Fruit fly (Drosophila melanogaster) whole organism, prepupa: ENCODE results near the gene Ald1.
A peak's percentile ranks its signal among the peaks of the same experiment; 100 is the strongest.

ENCODE experiments used
- CG10631 ChIP-seq: fragments of 200-800 bp; sonication (Bioruptor generic); optimal IDR thresholded peaks from 2 replicates; lab custom pipeline; 2016; ENCODE audit warnings: missing biosample characterization, missing genetic modification characterization
- CG10669 ChIP-seq: fragments of 200-800 bp; sonication (Bioruptor generic); optimal IDR thresholded peaks from 3 replicates; lab custom pipeline; 2018; ENCODE audit warnings: missing biosample characterization, mild to moderate bottlenecking, missing genetic modification characterization, moderate library complexity
- CG11294 ChIP-seq: fragments of 200-800 bp; sonication (Bioruptor generic); IDR thresholded peaks from 2 replicates; pipeline ENCODE4 v1.3.6; 2022; ENCODE audit warnings: missing biosample characterization, missing genetic modification characterization
- CG11902 ChIP-seq: fragments of 200-800 bp; sonication (Bioruptor generic); optimal IDR thresholded peaks from 3 replicates; lab custom pipeline; 2016; ENCODE audit warnings: missing biosample characterization, missing genetic modification characterization
- CG1621 ChIP-seq: fragments of 200-800 bp; sonication (Bioruptor generic); optimal IDR thresholded peaks from 3 replicates; lab custom pipeline; 2018; ENCODE audit warnings: missing biosample characterization, mild to moderate bottlenecking, missing genetic modification characterization
- CG31627 ChIP-seq: fragments of 200-800 bp; sonication (Bioruptor generic); optimal IDR thresholded peaks from 3 replicates; lab custom pipeline; 2016; ENCODE audit warnings: missing biosample characterization, missing genetic modification characterization
- CG32006 ChIP-seq: fragments of 200-800 bp; sonication (Bioruptor generic); optimal IDR thresholded peaks from 3 replicates; lab custom pipeline; 2017; ENCODE audit warnings: missing biosample characterization, mild to moderate bottlenecking, missing genetic modification characterization
- CG34406 ChIP-seq: fragments of 200-800 bp; sonication (Bioruptor generic); optimal IDR thresholded peaks from 3 replicates; lab custom pipeline; 2016; ENCODE audit warnings: missing biosample characterization, missing genetic modification characterization
- CG3919 ChIP-seq: fragments of 200-800 bp; sonication (Bioruptor generic); optimal IDR thresholded peaks from 3 replicates; lab custom pipeline; 2016; ENCODE audit warnings: missing biosample characterization, missing genetic modification characterization
- CG4318 ChIP-seq: fragments of 200-800 bp; sonication (Bioruptor generic); optimal IDR thresholded peaks from 3 replicates; lab custom pipeline; 2017; ENCODE audit warnings: missing biosample characterization, mild to moderate bottlenecking, missing genetic modification characterization
- CG6163 ChIP-seq: fragments of 200-800 bp; sonication (Bioruptor generic); IDR thresholded peaks from 3 replicates; pipeline ENCODE4 v1.3.6; 2022; ENCODE audit warnings: missing biosample characterization, missing genetic modification characterization
- CG6276 ChIP-seq: fragments of 200-800 bp; sonication (Bioruptor generic); optimal IDR thresholded peaks from 2 replicates; lab custom pipeline; 2017; ENCODE audit warnings: missing biosample characterization, mild to moderate bottlenecking, missing genetic modification characterization
- CG6792 ChIP-seq: fragments of 200-800 bp; sonication (Bioruptor generic); optimal IDR thresholded peaks from 3 replicates; lab custom pipeline; 2016; ENCODE audit warnings: missing biosample characterization, missing genetic modification characterization
- CG6854 ChIP-seq: fragments of 200-800 bp; sonication (Bioruptor generic); optimal IDR thresholded peaks from 2 replicates; lab custom pipeline; 2017; ENCODE audit warnings: missing biosample characterization, mild to moderate bottlenecking, missing genetic modification characterization
- CG7368 ChIP-seq: fragments of 200-800 bp; sonication (Bioruptor generic); optimal IDR thresholded peaks from 3 replicates; lab custom pipeline; 2016; ENCODE audit warnings: missing biosample characterization, missing genetic modification characterization
- CG8119 ChIP-seq: fragments of 200-800 bp; sonication (Bioruptor generic); IDR thresholded peaks from 3 replicates; pipeline ENCODE4 v1.3.6; 2022; ENCODE audit warnings: missing biosample characterization, missing genetic modification characterization
- CG8319 ChIP-seq: fragments of 200-800 bp; sonication (Bioruptor generic); optimal IDR thresholded peaks from 3 replicates; lab custom pipeline; 2016; ENCODE audit warnings: missing biosample characterization, missing genetic modification characterization
- CG8632 ChIP-seq: fragments of 200-800 bp; sonication (Bioruptor generic); optimal IDR thresholded peaks from 3 replicates; lab custom pipeline; 2016; ENCODE audit warnings: missing biosample characterization, missing genetic modification characterization
- CG9139 ChIP-seq: fragments of 200-800 bp; sonication (Bioruptor generic); optimal IDR thresholded peaks from 3 replicates; lab custom pipeline; 2017; ENCODE audit warnings: missing biosample characterization, mild to moderate bottlenecking, missing genetic modification characterization
- Eip75B ChIP-seq: fragments of 200-800 bp; sonication (Bioruptor generic); optimal IDR thresholded peaks from 3 replicates; lab custom pipeline; 2016; ENCODE audit warnings: missing biosample characterization, missing genetic modification characterization
- Eip78C ChIP-seq: fragments of 200-800 bp; sonication (Bioruptor generic); peaks from one replicate; lab custom pipeline; 2016; ENCODE audit warnings: missing biosample characterization, missing genetic modification characterization
- Ets21C ChIP-seq: fragments of 200-800 bp; sonication (Bioruptor generic); optimal IDR thresholded peaks from 3 replicates; lab custom pipeline; 2016; ENCODE audit warnings: missing biosample characterization, missing genetic modification characterization
- Gug ChIP-seq: fragments of 200-800 bp; sonication (Bioruptor generic); IDR thresholded peaks from 2 replicates; pipeline ENCODE4 v1.3.6; 2022; ENCODE audit warnings: missing biosample characterization, missing genetic modification characterization
- Hr38 ChIP-seq: sonication (Bioruptor generic); optimal IDR thresholded peaks from 2 replicates; lab custom pipeline; 2016; ENCODE audit warnings: missing biosample characterization, missing genetic modification characterization
- Hr39 ChIP-seq: fragments of 200-800 bp; sonication (Bioruptor generic); optimal IDR thresholded peaks from 2 replicates; lab custom pipeline; 2016; ENCODE audit warnings: missing biosample characterization, missing genetic modification characterization
- Hr4 ChIP-seq: fragments of 200-800 bp; sonication (Bioruptor generic); optimal IDR thresholded peaks from 3 replicates; lab custom pipeline; 2016; ENCODE audit warnings: missing biosample characterization, missing genetic modification characterization
- Met ChIP-seq: fragments of 200-800 bp; sonication (Bioruptor generic); optimal IDR thresholded peaks from 3 replicates; lab custom pipeline; 2016; ENCODE audit warnings: missing biosample characterization, missing genetic modification characterization
- OdsH ChIP-seq: fragments of 200-800 bp; sonication (Bioruptor generic); optimal IDR thresholded peaks from 3 replicates; lab custom pipeline; 2016; ENCODE audit warnings: missing biosample characterization, missing genetic modification characterization
- Smox ChIP-seq: fragments of 200-800 bp; sonication (Bioruptor generic); optimal IDR thresholded peaks from 3 replicates; lab custom pipeline; 2016; ENCODE audit warnings: missing biosample characterization, missing genetic modification characterization
- Sox102F ChIP-seq: fragments of 200-800 bp; sonication (Bioruptor generic); optimal IDR thresholded peaks from 2 replicates; lab custom pipeline; 2016; ENCODE audit warnings: missing biosample characterization, mild to moderate bottlenecking, missing genetic modification characterization
- Sox14 ChIP-seq: fragments of 200-800 bp; sonication (Bioruptor generic); optimal IDR thresholded peaks from 3 replicates; lab custom pipeline; 2016; ENCODE audit warnings: missing biosample characterization, missing genetic modification characterization
- Sox15 ChIP-seq: fragments of 200-800 bp; sonication (Bioruptor generic); optimal IDR thresholded peaks from 3 replicates; lab custom pipeline; 2016; ENCODE audit warnings: missing biosample characterization, missing genetic modification characterization
- achi ChIP-seq: fragments of 200-800 bp; sonication (Bioruptor generic); optimal IDR thresholded peaks from 3 replicates; lab custom pipeline; 2016; ENCODE audit warnings: missing biosample characterization, missing genetic modification characterization
- acj6 ChIP-seq: fragments of 200-800 bp; sonication (Bioruptor generic); optimal IDR thresholded peaks from 3 replicates; lab custom pipeline; 2016; ENCODE audit warnings: missing biosample characterization, missing genetic modification characterization
- cyc ChIP-seq: fragments of 200-800 bp; sonication (Bioruptor generic); optimal IDR thresholded peaks from 3 replicates; lab custom pipeline; 2016; ENCODE audit warnings: missing biosample characterization, missing genetic modification characterization
- dac ChIP-seq: fragments of 200-800 bp; sonication (Bioruptor generic); optimal IDR thresholded peaks from 2 replicates; lab custom pipeline; 2017; ENCODE audit warnings: missing biosample characterization, mild to moderate bottlenecking, missing genetic modification characterization
- dsx ChIP-seq: fragments of 200-800 bp; optimal IDR thresholded peaks from 3 replicates; lab custom pipeline; 2019; ENCODE audit warnings: missing biosample characterization, mild to moderate bottlenecking, missing genetic modification characterization, moderate library complexity; ENCODE audit not compliant: poor library complexity, severe bottlenecking
- eg ChIP-seq: fragments of 200-800 bp; sonication (Bioruptor generic); IDR thresholded peaks from 3 replicates; pipeline ENCODE4 v1.3.6; 2022; ENCODE audit warnings: missing biosample characterization, missing genetic modification characterization
- esn ChIP-seq: fragments of 200-800 bp; sonication (Bioruptor generic); optimal IDR thresholded peaks from 2 replicates; lab custom pipeline; 2016; ENCODE audit warnings: missing biosample characterization, mild to moderate bottlenecking, missing genetic modification characterization, moderate library complexity
- fd59A ChIP-seq: fragments of 200-800 bp; sonication (Bioruptor generic); optimal IDR thresholded peaks from 2 replicates; lab custom pipeline; 2017; ENCODE audit warnings: missing biosample characterization, mild to moderate bottlenecking, missing genetic modification characterization, missing genetic modification reagents
- fkh ChIP-seq: fragments of 200-800 bp; sonication (Bioruptor generic); optimal IDR thresholded peaks from 3 replicates; lab custom pipeline; 2017; ENCODE audit warnings: missing biosample characterization, mild to moderate bottlenecking, missing genetic modification characterization, moderate library complexity
- lz ChIP-seq: fragments of 200-800 bp; sonication (Bioruptor generic); optimal IDR thresholded peaks from 3 replicates; lab custom pipeline; 2016; ENCODE audit warnings: missing biosample characterization, missing genetic modification characterization
- net ChIP-seq: fragments of 200-800 bp; sonication (Bioruptor generic); optimal IDR thresholded peaks from 3 replicates; lab custom pipeline; 2016; ENCODE audit warnings: missing biosample characterization, missing genetic modification characterization
- pdm3 ChIP-seq: fragments of 200-800 bp; sonication (Bioruptor generic); optimal IDR thresholded peaks from 3 replicates; lab custom pipeline; 2016; ENCODE audit warnings: missing biosample characterization, missing genetic modification characterization
- salr ChIP-seq, 2 experiments: fragments of 200-800 bp; sonication (Bioruptor generic); optimal IDR thresholded peaks; 3 replicates each; lab custom pipeline; 2016 to 2018; ENCODE audit warnings: missing biosample characterization in 2 of 2, missing genetic modification characterization in 2 of 2, mild to moderate bottlenecking in 1 of 2
- spab ChIP-seq: fragments of 200-800 bp; sonication (Bioruptor generic); optimal IDR thresholded peaks from 2 replicates; lab custom pipeline; 2017; ENCODE audit warnings: missing biosample characterization, mild to moderate bottlenecking, missing genetic modification characterization, missing genetic modification reagents
- svp ChIP-seq: fragments of 200-800 bp; sonication (Bioruptor generic); peaks from one replicate; lab custom pipeline; 2016; ENCODE audit warnings: missing biosample characterization, missing genetic modification characterization
- topi ChIP-seq: fragments of 200-800 bp; sonication (Bioruptor generic); optimal IDR thresholded peaks from 3 replicates; lab custom pipeline; 2016; ENCODE audit warnings: missing biosample characterization, missing genetic modification characterization
- vri ChIP-seq: fragments of 200-800 bp; sonication (Bioruptor generic); optimal IDR thresholded peaks from 3 replicates; lab custom pipeline; 2016; ENCODE audit warnings: missing biosample characterization, mild to moderate bottlenecking, missing genetic modification characterization

Gene Ald1

dm6 chr3R:26237496-26237895 is 23.9 kb downstream of the Ald1 start:
- TF ChIP-seq Smox: no peak
- no peak for TF ChIP-seq CG9139 (GFP tag; lab: Kevin White, UChicago)
- TF ChIP-seq Hr39 (GFP tag; lab: Kevin White, UChicago): no peak
- TF ChIP-seq CG10631: no peak
- TF ChIP-seq CG6163 (GFP tag; lab: Robert Waterston, UW): no peak
- no peak for TF ChIP-seq cyc (GFP tag; lab: Kevin White, UChicago)
- TF ChIP-seq acj6 (GFP tag; lab: Kevin White, UChicago): no peak
- TF ChIP-seq fd59A: no peak
- no peak for TF ChIP-seq vri
- no peak for TF ChIP-seq achi (GFP tag; lab: Kevin White, UChicago)
- no peak for TF ChIP-seq Sox14
- TF ChIP-seq CG11902 (GFP tag; lab: Kevin White, UChicago): no peak
- TF ChIP-seq fkh (GFP tag; lab: Kevin White, UChicago): no peak
- no peak for TF ChIP-seq pdm3 (GFP tag; lab: Kevin White, UChicago)
- TF ChIP-seq, all 60 proteins: peak for 0

dm6 chr3R:26235034-26235433 is 26.4 kb downstream of the Ald1 start:
- peak; percentile 60 for TF ChIP-seq esn (GFP tag; lab: Kevin White, UChicago)
- peak; percentile 47; the same call in 2 of the 3 replicates for TF ChIP-seq CG8119
- TF ChIP-seq CG1621 (tag; lab: Kevin White, UChicago): no peak
- TF ChIP-seq CG11902 (GFP tag; lab: Kevin White, UChicago): no peak
- peak; percentile 43 for TF ChIP-seq vri
- TF ChIP-seq CG10631: peak; percentile 4
- TF ChIP-seq CG3919 (GFP tag; lab: Kevin White, UChicago): peak; percentile 34
- peak; percentile 68 for TF ChIP-seq eg (GFP tag; lab: Robert Waterston, UW)
- peak; percentile 30 for TF ChIP-seq acj6 (GFP tag; lab: Kevin White, UChicago)
- peak; percentile 56 for TF ChIP-seq Eip78C (GFP tag; lab: Kevin White, UChicago)
- TF ChIP-seq Gug (GFP tag; lab: Robert Waterston, UW): 0 out of 2 replicates have a peak, but pooled peaks have one; percentile 44
- peak; percentile 44 for TF ChIP-seq achi (GFP tag; lab: Kevin White, UChicago)
- no peak for TF ChIP-seq CG6276 (GFP tag; lab: Kevin White, UChicago)
- TF ChIP-seq CG7368 (GFP tag; lab: Kevin White, UChicago): no peak
- TF ChIP-seq CG8632 (GFP tag; lab: Kevin White, UChicago): no peak
- peak; percentile 49 for TF ChIP-seq CG32006 (GFP tag; lab: Kevin White, UChicago)
- TF ChIP-seq OdsH (GFP tag; lab: Kevin White, UChicago): peak; percentile 30
- TF ChIP-seq Sox15 (GFP tag; lab: Kevin White, UChicago): no peak
- peak; percentile 29 for TF ChIP-seq Ets21C (GFP tag; lab: Kevin White, UChicago)
- peak; percentile 41 for TF ChIP-seq Hr4
- peak; percentile 65 for TF ChIP-seq CG6163 (GFP tag; lab: Robert Waterston, UW)
- TF ChIP-seq CG4318 (GFP tag; lab: Kevin White, UChicago): no peak
- peak; percentile 71 for TF ChIP-seq svp (GFP tag; lab: Kevin White, UChicago)
- peak; percentile 11 for TF ChIP-seq Sox102F (GFP tag; lab: Kevin White, UChicago)
- peak; percentile 58 for TF ChIP-seq CG31627
- TF ChIP-seq CG6854: no peak
- peak in 1 of 2 experiments; percentile 21 for TF ChIP-seq salr (GFP tag; optimal IDR thresholded peaks at IDR 0.05; lab: Kevin White, UChicago)
- no peak for TF ChIP-seq CG8319 (GFP tag; lab: Kevin White, UChicago)
- TF ChIP-seq cyc (GFP tag; lab: Kevin White, UChicago): peak; percentile 47
- TF ChIP-seq CG34406 (GFP tag; lab: Kevin White, UChicago): peak; percentile 34
- 0 out of 2 replicates have a peak, but pooled peaks have one; percentile 5 for TF ChIP-seq CG11294
- peak; percentile 6 for TF ChIP-seq net (GFP tag; lab: Kevin White, UChicago)
- TF ChIP-seq Hr39 (GFP tag; lab: Kevin White, UChicago): peak; percentile 63
- peak; percentile 59 for TF ChIP-seq topi (GFP tag; lab: Kevin White, UChicago)
- no peak for TF ChIP-seq CG10669 (GFP tag; lab: Kevin White, UChicago)
- TF ChIP-seq Hr38 (GFP tag; lab: Kevin White, UChicago): no peak
- TF ChIP-seq Smox: peak; percentile 38
- peak; percentile 50 for TF ChIP-seq lz
- no peak for TF ChIP-seq dac (GFP tag; lab: Kevin White, UChicago)
- TF ChIP-seq spab: no peak
- TF ChIP-seq CG6792 (GFP tag; lab: Kevin White, UChicago): peak; percentile 6
- no peak for TF ChIP-seq dsx
- TF ChIP-seq Eip75B: peak; percentile 19
- no peak for TF ChIP-seq fd59A
- TF ChIP-seq Met (GFP tag; lab: Kevin White, UChicago): peak; percentile 54
- peak; percentile 42 for TF ChIP-seq Sox14
- TF ChIP-seq pdm3 (GFP tag; lab: Kevin White, UChicago): peak; percentile 39
